Worm (Caenorhabditis elegans) whole organism, midembryonic: ENCODE measurements around the gene clec-245.

Source experiments
- cog-1 ChIP-seq: sonication (generic microtip); optimal IDR thresholded peaks from 2 replicates; lab custom pipeline; 2016; ENCODE audit warnings: missing genetic modification characterization, missing compliant biosample characterization
- ztf-23 ChIP-seq: fragments of 200-800 bp; sonication (Bioruptor generic); IDR thresholded peaks from 2 replicates; pipeline ENCODE4 v1.3.6; 2022; ENCODE audit warnings: missing genetic modification reagents, missing genetic modification characterization, missing compliant biosample characterization

DNA sequence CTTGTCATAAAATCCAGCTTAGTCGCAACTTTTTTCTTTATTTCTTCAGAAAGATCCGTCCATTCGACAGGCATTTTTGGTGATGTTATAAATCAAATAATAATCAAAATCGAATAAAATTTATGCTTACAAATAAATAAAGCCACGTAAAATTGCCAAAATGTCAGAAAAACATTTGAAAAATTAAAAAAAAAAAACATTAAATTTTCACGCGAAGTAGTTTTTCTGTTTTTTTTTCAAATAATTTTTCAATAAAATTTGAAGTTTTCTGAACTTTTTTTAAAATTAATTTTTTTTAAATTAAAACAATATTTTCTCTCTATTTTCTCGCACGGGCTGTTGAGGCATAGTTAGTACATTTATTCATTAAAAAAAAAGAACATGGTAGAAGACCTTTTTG, 9.6 kb downstream of the clec-245 start, which contains the start of gene C31G12.4:
- TF ChIP-seq cog-1 (tag; lab: Kevin White, UChicago) (no peak), ztf-23 (no peak)
